Worm (Caenorhabditis elegans): Measurements from ENCODE around the gene unc-46.

ce11 chrV:5086919-5087404 is 11.9 kb downstream of the unc-46 start, which contains the start of gene Y58A7A.5:
- TF ChIP-seq madf-9 (GFP tag; conservative IDR thresholded peaks at IDR 0.05) (no peak), unc-39 (tag; optimal IDR thresholded peaks at IDR 0.05) (no peak), nhr-237 (tag; optimal IDR thresholded peaks at IDR 0.05) (no peak), unc-62 (GFP tag; optimal IDR thresholded peaks at IDR 0.05 in 1 of 2) (no peak), unc-62 (tag; optimal IDR thresholded peaks at IDR 0.05) (no peak), ceh-82 (tag; optimal IDR thresholded peaks at IDR 0.05) (no peak), F49E8.2 (tag; optimal IDR thresholded peaks at IDR 0.05; ENCODE audit: borderline replicate concordance) (no peak), R02D3.7 (tag; optimal IDR thresholded peaks at IDR 0.05) (no peak)
